Fruit fly (Drosophila melanogaster) whole organism, embryonic: ENCODE data around the gene CG7149.

Source experiments
- ATbp ChIP-seq: fragments of 200-800 bp; sonication (Bioruptor generic); optimal IDR thresholded peaks from 2 replicates; lab custom pipeline; 2017; ENCODE audit warnings: missing biosample characterization, mild to moderate bottlenecking, missing genetic modification characterization, missing genetic modification reagents
- Bdp1 ChIP-seq: fragments of 200-800 bp; sonication (Bioruptor generic); optimal IDR thresholded peaks from 3 replicates; lab custom pipeline; 2016; ENCODE audit warnings: missing biosample characterization, missing genetic modification characterization
- CG10321 ChIP-seq: fragments of 200-800 bp; sonication (Bioruptor generic); IDR thresholded peaks from 2 replicates; pipeline ENCODE4 v1.3.6; 2022; ENCODE audit warnings: missing biosample characterization, missing genetic modification characterization
- CG11560 ChIP-seq: fragments of 200-800 bp; sonication (Bioruptor generic); IDR thresholded peaks from 3 replicates; pipeline ENCODE4 v1.3.6; 2022; ENCODE audit warnings: missing biosample characterization, missing genetic modification characterization
- CG13775 ChIP-seq: fragments of 200-800 bp; sonication (Bioruptor generic); optimal IDR thresholded peaks from 3 replicates; lab custom pipeline; 2017; ENCODE audit warnings: missing biosample characterization, mild to moderate bottlenecking, missing genetic modification characterization
- CG15011 ChIP-seq: fragments of 200-800 bp; sonication (Bioruptor generic); optimal IDR thresholded peaks from 3 replicates; lab custom pipeline; 2018; ENCODE audit warnings: missing biosample characterization, mild to moderate bottlenecking, missing genetic modification characterization
- CG1603 ChIP-seq: fragments of 200-800 bp; sonication (Bioruptor generic); optimal IDR thresholded peaks from 2 replicates; lab custom pipeline; 2019; ENCODE audit warnings: missing biosample characterization, mild to moderate bottlenecking, missing genetic modification characterization, moderate library complexity
- CG16813 ChIP-seq: fragments of 200-800 bp; sonication (Bioruptor generic); IDR thresholded peaks from 3 replicates; pipeline ENCODE4 v1.3.6; 2022; ENCODE audit warnings: missing biosample characterization, missing genetic modification characterization; ENCODE audit not compliant: partially characterized antibody
- CG2120 ChIP-seq: fragments of 200-800 bp; sonication (Bioruptor generic); optimal IDR thresholded peaks from 3 replicates; lab custom pipeline; 2016; ENCODE audit warnings: missing biosample characterization, missing genetic modification characterization
- CG2875 ChIP-seq: fragments of 200-800 bp; sonication (Bioruptor generic); optimal IDR thresholded peaks from 2 replicates; lab custom pipeline; 2017; ENCODE audit warnings: missing biosample characterization, mild to moderate bottlenecking, missing genetic modification characterization, missing genetic modification reagents
- CG3163 ChIP-seq: fragments of 200-800 bp; sonication (Bioruptor generic); optimal IDR thresholded peaks from 3 replicates; lab custom pipeline; 2016; ENCODE audit warnings: missing biosample characterization, missing genetic modification characterization
- CG32532 ChIP-seq: fragments of 200-800 bp; sonication (Bioruptor generic); IDR thresholded peaks from 2 replicates; pipeline ENCODE4 v1.3.6; 2022; ENCODE audit warnings: missing biosample characterization, missing genetic modification characterization
- CG33213 ChIP-seq: fragments of 200-800 bp; sonication (Bioruptor generic); optimal IDR thresholded peaks from 3 replicates; lab custom pipeline; 2016; ENCODE audit warnings: missing biosample characterization, missing genetic modification characterization
- CG33557 ChIP-seq: fragments of 200-800 bp; sonication (Bioruptor generic); optimal IDR thresholded peaks from 2 replicates; lab custom pipeline; 2019; ENCODE audit warnings: missing biosample characterization, mild to moderate bottlenecking, missing genetic modification characterization, moderate library complexity
- CG3838 ChIP-seq: fragments of 200-800 bp; sonication (Bioruptor generic); optimal IDR thresholded peaks from 3 replicates; lab custom pipeline; 2016; ENCODE audit warnings: missing biosample characterization, missing genetic modification characterization
- CG4854 ChIP-seq: fragments of 200-800 bp; sonication (Bioruptor generic); optimal IDR thresholded peaks from 2 replicates; lab custom pipeline; 2016; ENCODE audit warnings: missing biosample characterization, missing genetic modification characterization, inconsistent platforms
- CG5953 ChIP-seq: fragments of 200-800 bp; sonication (Bioruptor generic); IDR thresholded peaks from 2 replicates; pipeline ENCODE4 v1.3.6; 2022; ENCODE audit warnings: missing biosample characterization, missing genetic modification characterization
- CG6683 ChIP-seq: fragments of 200-800 bp; sonication (Bioruptor generic); optimal IDR thresholded peaks from 2 replicates; lab custom pipeline; 2017; ENCODE audit warnings: missing biosample characterization, mild to moderate bottlenecking, missing genetic modification characterization, missing genetic modification reagents
- CG7745 ChIP-seq: fragments of 200-800 bp; sonication (Bioruptor generic); optimal IDR thresholded peaks from 2 replicates; lab custom pipeline; 2018; ENCODE audit warnings: missing biosample characterization, mild to moderate bottlenecking, missing genetic modification characterization, moderate library complexity
- CG8089 ChIP-seq: fragments of 200-800 bp; sonication (Bioruptor generic); optimal IDR thresholded peaks from 3 replicates; lab custom pipeline; 2016; ENCODE audit warnings: missing biosample characterization, missing genetic modification characterization
- CG8388 ChIP-seq: fragments of 200-800 bp; sonication (Bioruptor generic); optimal IDR thresholded peaks from 2 replicates; lab custom pipeline; 2019; ENCODE audit warnings: missing biosample characterization, mild to moderate bottlenecking, missing genetic modification characterization, moderate library complexity
- CG8944 ChIP-seq: fragments of 200-800 bp; sonication (Bioruptor generic); optimal IDR thresholded peaks from 3 replicates; lab custom pipeline; 2016; ENCODE audit warnings: missing biosample characterization, missing genetic modification characterization
- CrebB ChIP-seq: fragments of 200-800 bp; sonication (Bioruptor generic); optimal IDR thresholded peaks from 3 replicates; lab custom pipeline; 2018; ENCODE audit warnings: missing biosample characterization, mild to moderate bottlenecking, missing genetic modification characterization
- Dip3 ChIP-seq: fragments of 200-800 bp; sonication (Bioruptor generic); optimal IDR thresholded peaks from 3 replicates; lab custom pipeline; 2016; ENCODE audit warnings: missing biosample characterization, missing genetic modification characterization
- Doc2 ChIP-seq: fragments of 200-800 bp; sonication (Bioruptor generic); IDR thresholded peaks from 2 replicates; pipeline ENCODE4 v1.3.6; 2022; ENCODE audit warnings: missing biosample characterization, missing genetic modification characterization
- HLH4C ChIP-seq: fragments of 200-800 bp; sonication (Bioruptor generic); IDR thresholded peaks from 3 replicates; pipeline ENCODE4 v1.3.6; 2022; ENCODE audit warnings: missing biosample characterization, missing genetic modification characterization; ENCODE audit not compliant: partially characterized antibody
- Hr3 ChIP-seq: fragments of 200-800 bp; sonication (Bioruptor generic); optimal IDR thresholded peaks from 3 replicates; lab custom pipeline; 2016; ENCODE audit warnings: missing biosample characterization, missing genetic modification characterization
- Hr51 ChIP-seq, 2 experiments: fragments of 200-800 bp; sonication (Bioruptor generic); optimal IDR thresholded peaks; 2 replicates in 1 of 2; 3 replicates in 1 of 2; lab custom pipeline; 2016 to 2018; ENCODE audit warnings: missing biosample characterization in 2 of 2, missing genetic modification characterization in 2 of 2, mild to moderate bottlenecking in 1 of 2, moderate library complexity in 1 of 2
- Meics ChIP-seq: fragments of 200-800 bp; sonication (Bioruptor generic); optimal IDR thresholded peaks from 2 replicates; lab custom pipeline; 2017; ENCODE audit warnings: missing biosample characterization, mild to moderate bottlenecking, missing genetic modification characterization
- Mrtf ChIP-seq: fragments of 200-800 bp; sonication (Bioruptor generic); IDR thresholded peaks from 3 replicates; pipeline ENCODE4 v1.3.6; 2022; ENCODE audit warnings: missing biosample characterization, missing genetic modification characterization
- Oli ChIP-seq: fragments of 200-800 bp; sonication (Bioruptor generic); optimal IDR thresholded peaks from 2 replicates; lab custom pipeline; 2018; ENCODE audit warnings: missing biosample characterization, mild to moderate bottlenecking, missing genetic modification characterization, moderate library complexity
- Stat92E ChIP-seq, 3 experiments: fragments of >200 bp in 2 of 3; fragments of 200-800 bp in 1 of 3; sonication (Bioruptor generic) in 1 of 3; optimal IDR thresholded peaks; 2 replicates each; lab custom pipeline; 2017 to 2019; ENCODE audit warnings: missing biosample characterization in 3 of 3, missing genetic modification characterization in 3 of 3, mild to moderate bottlenecking in 1 of 3, moderate library complexity in 1 of 3
- aop ChIP-seq: fragments of 200-800 bp; sonication (Bioruptor generic); IDR thresholded peaks from 2 replicates; pipeline ENCODE4 v1.3.6; 2022; ENCODE audit warnings: missing biosample characterization, missing genetic modification characterization
- bsh ChIP-seq, 2 experiments: fragments of 200-800 bp; sonication (Bioruptor generic); optimal IDR thresholded peaks; 2 replicates each; lab custom pipeline; 2017 to 2018; ENCODE audit warnings: mild to moderate bottlenecking in 2 of 2, missing biosample characterization in 2 of 2, missing genetic modification characterization in 2 of 2, moderate library complexity in 1 of 2
- chif ChIP-seq, 2 experiments: fragments of 200-800 bp; sonication (Bioruptor generic); optimal IDR thresholded peaks; 3 replicates each; lab custom pipeline; 2016; ENCODE audit warnings: missing biosample characterization in 2 of 2, missing genetic modification characterization in 2 of 2
- dmrt11E ChIP-seq: fragments of 200-800 bp; sonication (Bioruptor generic); optimal IDR thresholded peaks from 3 replicates; lab custom pipeline; 2018; ENCODE audit warnings: missing biosample characterization, mild to moderate bottlenecking, missing genetic modification characterization, moderate library complexity
- grau ChIP-seq: fragments of 200-800 bp; optimal IDR thresholded peaks from 3 replicates; lab custom pipeline; 2019; ENCODE audit warnings: missing biosample characterization, mild to moderate bottlenecking, missing genetic modification characterization, moderate library complexity
- grn ChIP-seq: fragments of 200-800 bp; sonication (Bioruptor generic); optimal IDR thresholded peaks from 3 replicates; lab custom pipeline; 2017; ENCODE audit warnings: missing biosample characterization, missing genetic modification characterization
- gsb-n ChIP-seq: fragments of 200-800 bp; sonication (Bioruptor generic); optimal IDR thresholded peaks from 3 replicates; lab custom pipeline; 2018; ENCODE audit warnings: missing biosample characterization, mild to moderate bottlenecking, missing genetic modification characterization
- hb ChIP-seq: fragments of 200-800 bp; sonication (Bioruptor generic); IDR thresholded peaks from 3 replicates; pipeline ENCODE4 v1.3.6; 2022; ENCODE audit warnings: missing biosample characterization, missing genetic modification characterization; ENCODE audit not compliant: partially characterized antibody
- hkb ChIP-seq, 2 experiments: fragments of 200-800 bp in 1 of 2; fragments of >200 bp in 1 of 2; sonication (Bioruptor generic) in 1 of 2; IDR thresholded peaks in 1 of 2; optimal IDR thresholded peaks in 1 of 2; 2 replicates each; pipeline versions ENCODE4 v1.3.6 to Lab custom; 2017 to 2022; ENCODE audit warnings: missing biosample characterization in 1 of 2, missing genetic modification characterization in 1 of 2
- hth ChIP-seq: fragments of >200 bp; optimal IDR thresholded peaks from 2 replicates; lab custom pipeline; 2017; ENCODE audit warnings: inconsistent platforms
- ind ChIP-seq: fragments of 200-800 bp; sonication (Bioruptor generic); optimal IDR thresholded peaks from 3 replicates; lab custom pipeline; 2016; ENCODE audit warnings: missing biosample characterization, missing genetic modification characterization
- lilli ChIP-seq: fragments of 200-800 bp; sonication (Bioruptor generic); optimal IDR thresholded peaks from 3 replicates; lab custom pipeline; 2016; ENCODE audit warnings: missing biosample characterization, missing genetic modification characterization
- onecut ChIP-seq: fragments of 200-800 bp; sonication (Bioruptor generic); IDR thresholded peaks from 2 replicates; pipeline ENCODE4 v1.3.6; 2022; ENCODE audit warnings: missing biosample characterization, missing genetic modification characterization
- p53 ChIP-seq: fragments of 200-800 bp; sonication (Bioruptor generic); optimal IDR thresholded peaks from 2 replicates; lab custom pipeline; 2016; ENCODE audit warnings: missing biosample characterization, missing genetic modification characterization
- slbo ChIP-seq: fragments of 200-800 bp; sonication (Bioruptor generic); IDR thresholded peaks from 2 replicates; pipeline ENCODE4 v1.3.6; 2022; ENCODE audit warnings: missing biosample characterization, missing genetic modification characterization
- slp2 ChIP-seq: fragments of 200-800 bp; sonication (Bioruptor generic); optimal IDR thresholded peaks from 2 replicates; lab custom pipeline; 2016; ENCODE audit warnings: missing biosample characterization, missing genetic modification characterization
- tna ChIP-seq: fragments of 200-800 bp; sonication (Bioruptor generic); IDR thresholded peaks from 2 replicates; pipeline ENCODE4 v1.3.6; 2022; ENCODE audit warnings: missing biosample characterization, missing genetic modification characterization; ENCODE audit not compliant: partially characterized antibody
- wor ChIP-seq: fragments of 200-800 bp; sonication (Bioruptor generic); IDR thresholded peaks from 2 replicates; pipeline ENCODE4 v1.3.6; 2022; ENCODE audit warnings: missing biosample characterization, missing genetic modification characterization
- yki ChIP-seq: fragments of >200 bp; optimal IDR thresholded peaks from 3 replicates; lab custom pipeline; 2018

Gene CG7149

dm6 chr2L:7813357-7813756 is 23.0 kb upstream of the CG7149 start (continued):
- no peak for TF ChIP-seq CG8089 (GFP tag; lab: Kevin White, UChicago)
- TF ChIP-seq HLH4C (GFP tag; lab: Robert Waterston, UW) = no peak
- no peak for TF ChIP-seq grau (tag; lab: Kevin White, UChicago)
- peak; percentile 32 for TF ChIP-seq CG4854 (GFP tag; lab: Kevin White, UChicago)
- TF ChIP-seq Hr3 = no peak
- TF ChIP-seq CG33557 (GFP tag; lab: Kevin White, UChicago) = no peak
- TF ChIP-seq CG16813 (GFP tag; lab: Robert Waterston, UW) = no peak
- TF ChIP-seq CG2120 (GFP tag; lab: Kevin White, UChicago) = peak; percentile 30
- TF ChIP-seq bsh (GFP tag; optimal IDR thresholded peaks at IDR 0.05; lab: Kevin White, UChicago) = peak in 1 of 2 experiments; percentile 40
- no peak for TF ChIP-seq yki
- TF ChIP-seq Doc2 (GFP tag; lab: Robert Waterston, UW) = no peak
- peak; percentile 69 for TF ChIP-seq Meics
- TF ChIP-seq lilli (GFP tag; lab: Kevin White, UChicago) = no peak
- TF ChIP-seq CG1603 (tag; lab: Kevin White, UChicago) = peak; percentile 35
- peak; percentile 62 for TF ChIP-seq CG6683 (GFP tag; lab: Kevin White, UChicago)
- no peak for TF ChIP-seq CG8388 (GFP tag; lab: Kevin White, UChicago)
- TF ChIP-seq ind (GFP tag; lab: Kevin White, UChicago) = no peak
- TF ChIP-seq grn = peak; percentile 51
- TF ChIP-seq CG3163 = no peak
- TF ChIP-seq hb (GFP tag; lab: Robert Waterston, UW) = no peak
- TF ChIP-seq Stat92E (GFP tag; optimal IDR thresholded peaks at IDR 0.05; lab: Kevin White, UChicago) = no peak
- TF ChIP-seq CG5953 (GFP tag; lab: Robert Waterston, UW) = no peak
- no peak for TF ChIP-seq tna (GFP tag; lab: Robert Waterston, UW)
- TF ChIP-seq CG15011 = peak; percentile 48
- TF ChIP-seq wor (GFP tag; lab: Robert Waterston, UW) = no peak
- TF ChIP-seq Mrtf (GFP tag; lab: Robert Waterston, UW) = no peak
- no peak for TF ChIP-seq slp2 (GFP tag; lab: Kevin White, UChicago)
- peak; percentile 33; the same call in 1 of the 2 replicates for TF ChIP-seq CG32532
- TF ChIP-seq CG3838 (GFP tag; lab: Kevin White, UChicago) = no peak
- peak; percentile 38 for TF ChIP-seq Dip3 (GFP tag; lab: Kevin White, UChicago)
- TF ChIP-seq CG7745 (tag; lab: Kevin White, UChicago) = peak; percentile 99
- TF ChIP-seq CG8944 (GFP tag; lab: Kevin White, UChicago) = no peak
- no peak for TF ChIP-seq hkb (optimal IDR thresholded peaks at IDR 0.05; lab: Kevin White, UChicago)
- no peak for TF ChIP-seq hkb (GFP tag; IDR thresholded peaks at IDR 0.05; lab: Robert Waterston, UW)
- TF ChIP-seq aop = no peak
- TF ChIP-seq chif (GFP tag; optimal IDR thresholded peaks at IDR 0.05; lab: Kevin White, UChicago) = no peak
- peak; percentile 22 for TF ChIP-seq gsb-n (tag; lab: Kevin White, UChicago)
- TF ChIP-seq dmrt11E (tag; lab: Kevin White, UChicago) = peak; percentile 44
- no peak for TF ChIP-seq CG13775 (GFP tag; lab: Kevin White, UChicago)
- no peak for TF ChIP-seq slbo (GFP tag; lab: Robert Waterston, UW)
- no peak for TF ChIP-seq Oli (tag; lab: Kevin White, UChicago)
- TF ChIP-seq Bdp1 (GFP tag; lab: Kevin White, UChicago) = no peak
- TF ChIP-seq ATbp (GFP tag; lab: Kevin White, UChicago) = peak; percentile 34
- no peak for TF ChIP-seq CG10321 (GFP tag; lab: Robert Waterston, UW)
- TF ChIP-seq CrebB = peak; percentile 50
- TF ChIP-seq CG11560 (tag; lab: Robert Waterston, UW) = peak; percentile 15; the same call in 1 of the 3 replicates
- no peak for TF ChIP-seq onecut
- peak; percentile 69 for TF ChIP-seq CG33213 (GFP tag; lab: Kevin White, UChicago)
- no peak for TF ChIP-seq p53
- TF ChIP-seq CG2875 (GFP tag; lab: Kevin White, UChicago) = peak; percentile 35
- TF ChIP-seq hth (lab: Kevin White, UChicago) = no peak
- no peak for TF ChIP-seq Hr51 (GFP tag; optimal IDR thresholded peaks at IDR 0.05; lab: Kevin White, UChicago)
